Fruit fly (Drosophila melanogaster) whole organism: ENCODE data around the gene Dpm3.
A peak's percentile ranks its signal among the peaks of the same experiment; 100 is the strongest.

Source experiments
- CG8478 ChIP-seq: fragments of >200 bp; optimal IDR thresholded peaks from 2 replicates; lab custom pipeline; 2018; ENCODE audit warnings: inconsistent platforms
- Dll ChIP-seq: fragments of >200 bp; optimal IDR thresholded peaks from 2 replicates; lab custom pipeline; 2017
- EcR ChIP-seq, 2 experiments: fragments of >200 bp; optimal IDR thresholded peaks; 2 replicates each; lab custom pipeline; 2017; ENCODE audit warnings: missing biosample characterization in 2 of 2, missing genetic modification characterization in 2 of 2, missing genetic modification reagents in 2 of 2
- pan ChIP-seq: fragments of >200 bp; optimal IDR thresholded peaks from 2 replicates; lab custom pipeline; 2017
- psq ChIP-seq: fragments of >200 bp; optimal IDR thresholded peaks from 2 replicates; lab custom pipeline; 2017
- usp ChIP-seq: fragments of >200 bp; optimal IDR thresholded peaks from 2 replicates; lab custom pipeline; 2017; ENCODE audit warnings: missing biosample characterization, missing genetic modification characterization, mixed read lengths

The Dpm3 gene

dm6 chr3R:13422178-13422577 is 19.3 kb upstream of the Dpm3 start:
- TF ChIP-seq psq (lab: Kevin White, UChicago) (no peak), usp (GFP tag; lab: Kevin White, UChicago) (no peak), EcR (GFP tag; optimal IDR thresholded peaks at IDR 0.05; lab: Kevin White, UChicago) (no peak), pan (lab: Kevin White, UChicago) (no peak), Dll (lab: Kevin White, UChicago) (no peak), CG8478 (lab: Kevin White, UChicago) (no peak)

DNA sequence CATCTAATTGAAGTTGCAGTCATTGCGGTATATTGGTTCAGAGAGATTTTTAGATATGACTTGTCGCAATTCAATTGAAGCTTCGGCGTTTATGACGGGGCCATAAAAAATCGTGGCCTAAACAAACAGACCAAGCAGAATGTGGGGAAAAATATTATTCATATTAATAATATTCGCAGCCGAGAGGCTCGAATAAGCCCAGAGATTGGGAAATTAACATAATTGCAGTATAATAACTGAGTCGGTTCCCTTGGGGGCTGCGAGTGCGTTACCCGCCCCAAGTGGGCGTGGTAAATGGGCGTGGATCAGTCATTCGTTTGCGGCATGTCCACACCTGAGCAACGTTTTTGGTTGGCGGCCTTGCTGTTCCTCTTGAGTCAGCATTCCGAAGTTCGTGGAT is 17.1 kb upstream of the Dpm3 start, which contains the start of gene Ir87a:
Gene Ir87a (plus strand): TSS at position 301 of the 400 bp plus-strand sequence.
- TF ChIP-seq usp (GFP tag; lab: Kevin White, UChicago) (no peak), Dll (lab: Kevin White, UChicago) (no peak), CG8478 (lab: Kevin White, UChicago) (no peak), pan (lab: Kevin White, UChicago) (no peak), EcR (GFP tag; optimal IDR thresholded peaks at IDR 0.05; lab: Kevin White, UChicago) (no peak), psq (lab: Kevin White, UChicago) (no peak)

DNA sequence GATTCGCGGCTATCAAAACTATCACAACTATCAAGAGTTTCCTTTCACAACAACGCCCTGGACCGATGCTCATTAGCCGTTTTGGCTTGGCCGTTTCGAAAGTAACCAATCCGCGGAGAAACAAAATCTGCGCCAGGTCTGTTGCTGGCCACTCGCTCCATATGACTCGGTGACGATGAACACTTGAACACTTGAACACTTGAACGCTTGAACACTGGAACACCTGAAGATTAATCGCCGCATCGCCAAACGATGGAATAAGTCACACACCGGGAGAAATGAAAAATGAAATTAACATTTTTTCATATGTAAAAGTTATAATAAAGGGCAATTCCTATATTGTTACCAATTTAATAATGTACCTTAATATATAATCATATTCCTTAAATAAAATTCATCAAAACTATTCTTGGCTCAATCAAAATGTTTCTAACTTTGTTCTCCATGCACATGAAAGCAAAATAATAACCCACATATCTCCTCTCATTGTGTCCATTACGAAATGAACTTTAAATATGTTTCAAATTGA is 14.3 kb upstream of the Dpm3 start:
- no peak for TF ChIP-seq EcR (GFP tag; optimal IDR thresholded peaks at IDR 0.05; lab: Kevin White, UChicago)

DNA sequence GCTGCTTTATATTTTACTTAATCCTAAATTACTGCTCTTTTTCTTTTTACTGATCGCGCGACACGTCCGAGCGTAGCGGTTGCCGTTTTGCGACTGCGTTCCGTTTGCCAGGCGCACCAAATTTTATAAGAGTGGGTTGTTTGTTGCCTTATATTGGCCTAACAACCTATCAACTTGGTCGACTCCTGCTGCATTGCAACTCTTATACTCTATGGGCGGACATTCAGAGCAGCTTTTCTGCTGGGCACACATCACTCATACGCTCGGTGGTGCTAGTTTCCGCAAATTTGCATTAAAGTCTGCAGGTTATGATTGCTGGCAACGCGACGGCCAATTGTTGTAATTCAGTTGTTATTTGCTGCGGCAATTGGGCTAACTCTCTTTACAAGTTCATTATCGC is 12.3 kb upstream of the Dpm3 start, which contains the start of gene yellow-e:
Gene yellow-e (minus strand): TSS at position 101 of the 400 bp plus-strand sequence.
- TF ChIP-seq CG8478 (lab: Kevin White, UChicago) (no peak), psq (lab: Kevin White, UChicago) (no peak), EcR (GFP tag; optimal IDR thresholded peaks at IDR 0.05; lab: Kevin White, UChicago) (no peak), pan (lab: Kevin White, UChicago) (no peak), usp (GFP tag; lab: Kevin White, UChicago) (no peak), Dll (lab: Kevin White, UChicago) (no peak)

DNA sequence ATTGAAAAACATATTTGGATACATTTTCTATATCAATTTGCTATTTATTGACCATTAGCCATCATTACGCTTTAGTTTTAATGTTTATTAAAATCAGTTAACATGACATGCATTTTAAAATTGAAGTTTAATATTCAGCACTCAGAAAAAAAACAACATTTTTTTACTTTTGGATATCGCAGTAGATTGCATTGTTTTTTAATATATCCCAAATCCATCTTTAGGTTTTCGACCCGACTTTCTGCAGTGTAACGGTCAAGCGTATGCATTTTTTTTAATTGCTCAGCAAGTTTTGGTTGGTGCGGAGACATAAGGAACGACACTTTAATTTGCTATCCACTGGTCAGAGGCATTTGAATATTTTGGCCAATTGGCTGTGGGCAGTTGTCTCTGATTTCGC is 9.9 kb upstream of the Dpm3 start:
- TF ChIP-seq Dll (lab: Kevin White, UChicago) (no peak), EcR (GFP tag; optimal IDR thresholded peaks at IDR 0.05; lab: Kevin White, UChicago) (no peak), usp (GFP tag; lab: Kevin White, UChicago) (no peak), pan (lab: Kevin White, UChicago) (no peak), psq (lab: Kevin White, UChicago) (no peak)

DNA sequence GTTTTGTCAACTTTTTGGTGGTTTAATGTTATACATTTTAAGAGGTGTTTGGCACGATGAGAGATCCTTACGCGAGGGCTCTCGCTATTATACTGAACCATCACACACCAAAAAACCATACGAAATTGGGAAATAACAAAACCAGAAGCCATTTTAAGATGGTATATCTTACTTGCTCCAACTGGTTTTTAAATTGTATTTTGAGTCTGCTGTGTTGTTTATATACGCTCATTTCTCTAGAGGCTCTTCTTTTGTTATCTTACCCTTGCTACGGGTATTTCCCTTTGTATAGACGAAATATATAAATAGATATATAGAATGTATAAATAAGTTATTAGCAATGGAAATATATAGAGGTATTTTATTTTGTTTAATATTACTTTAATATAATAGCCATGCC is 4.0 kb upstream of the Dpm3 start, which contains the start of gene yellow-e2:
Gene yellow-e2 (minus strand): TSS at position 101 of the 400 bp plus-strand sequence.
- TF ChIP-seq pan (lab: Kevin White, UChicago) (no peak), psq (lab: Kevin White, UChicago) (no peak), EcR (GFP tag; optimal IDR thresholded peaks at IDR 0.05; lab: Kevin White, UChicago) (no peak), usp (GFP tag; lab: Kevin White, UChicago) (no peak), CG8478 (lab: Kevin White, UChicago) (no peak), Dll (lab: Kevin White, UChicago) (no peak)

dm6 chr3R:13404841-13405441 is 2.1 kb upstream of the Dpm3 start, which contains the start of gene yellow-e3:
yellow-e3 (minus strand) TSS chr3R:13404870.
- TF ChIP-seq EcR (GFP tag; optimal IDR thresholded peaks at IDR 0.05; lab: Kevin White, UChicago) (no peak), psq (lab: Kevin White, UChicago) (no peak), Dll (lab: Kevin White, UChicago) (no peak), usp (GFP tag; lab: Kevin White, UChicago) (no peak), CG8478 (lab: Kevin White, UChicago) (no peak), pan (lab: Kevin White, UChicago) (no peak)

dm6 chr3R:13401722-13402296 is 1.0 kb downstream of the Dpm3 start, which contains the start of gene GILT1:
GILT1 (minus strand) TSS chr3R:13401862.
- TF ChIP-seq Dll (lab: Kevin White, UChicago) = no peak
- TF ChIP-seq usp (GFP tag; lab: Kevin White, UChicago) = no peak
- TF ChIP-seq pan (lab: Kevin White, UChicago) = no peak
- TF ChIP-seq CG8478 (lab: Kevin White, UChicago) = no peak
- TF ChIP-seq EcR (GFP tag; optimal IDR thresholded peaks at IDR 0.05; lab: Kevin White, UChicago) = no peak
- no peak for TF ChIP-seq psq (lab: Kevin White, UChicago)

DNA sequence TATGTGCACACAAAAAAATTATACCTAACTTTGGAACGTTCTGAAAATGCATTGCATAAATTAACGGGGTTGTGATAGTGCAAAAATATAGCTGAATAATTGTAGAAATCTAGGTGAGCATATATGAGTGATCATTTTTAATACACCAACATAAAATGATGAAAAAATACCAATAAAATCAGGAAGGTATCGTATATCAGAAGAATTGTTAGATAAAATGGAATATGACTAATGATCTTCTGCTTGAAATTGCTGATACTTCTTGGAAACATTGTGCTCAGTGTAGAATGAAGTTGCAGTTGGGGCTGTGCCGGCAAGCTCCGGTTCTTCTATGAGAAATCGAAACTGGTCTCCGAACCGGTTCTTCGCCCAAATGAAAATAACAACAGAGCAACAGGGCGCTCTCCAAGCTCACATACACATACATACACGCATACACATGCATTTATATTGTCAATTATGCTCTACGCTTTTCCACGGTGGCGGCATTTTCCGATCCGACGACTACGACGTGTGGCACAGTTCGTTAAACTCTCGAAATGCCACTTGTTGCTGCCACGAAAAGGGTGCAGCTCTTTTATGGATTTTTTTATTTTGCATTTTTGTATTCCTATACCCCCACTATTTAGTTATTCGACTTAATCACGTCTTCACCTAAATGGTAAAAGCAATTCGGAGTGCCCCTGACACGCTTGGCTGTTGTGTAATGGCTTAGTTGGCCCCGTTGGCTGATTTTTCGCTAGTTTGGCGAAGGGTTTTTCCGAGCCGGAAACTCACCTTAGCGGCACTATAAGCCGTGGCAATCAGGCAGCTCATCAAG is 1.7 kb downstream of the Dpm3 start:
- TF ChIP-seq psq (lab: Kevin White, UChicago) (no peak), EcR (GFP tag; optimal IDR thresholded peaks at IDR 0.05; lab: Kevin White, UChicago) (peak in 1 of 2 experiments; percentile 75), usp (GFP tag; lab: Kevin White, UChicago) (no peak), Dll (lab: Kevin White, UChicago) (no peak)

DNA sequence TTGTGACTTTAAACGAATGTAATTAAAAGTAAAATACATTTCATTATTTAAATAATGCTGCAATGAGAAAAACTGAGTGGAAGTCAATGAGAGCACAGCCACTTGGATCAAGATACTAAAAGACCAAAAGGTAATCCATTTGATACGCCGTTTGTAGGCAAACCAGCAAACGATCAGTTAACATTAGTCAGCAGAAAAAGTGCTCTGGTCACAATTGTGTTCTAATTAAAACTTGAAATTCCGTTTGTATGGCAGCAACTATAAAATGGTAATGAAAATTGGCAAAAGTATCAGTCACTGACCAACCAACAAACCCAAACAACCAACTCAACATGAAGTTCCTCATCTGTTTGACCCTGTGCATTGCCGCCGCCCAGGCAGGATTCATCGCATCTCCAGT is 5.3 kb downstream of the Dpm3 start, which contains the start of gene CG14377:
Gene CG14377 (plus strand): TSS at position 301 of the 400 bp plus-strand sequence.
- TF ChIP-seq Dll (lab: Kevin White, UChicago) = no peak
- TF ChIP-seq EcR (GFP tag; optimal IDR thresholded peaks at IDR 0.05; lab: Kevin White, UChicago) = no peak
- no peak for TF ChIP-seq CG8478 (lab: Kevin White, UChicago)
- TF ChIP-seq pan (lab: Kevin White, UChicago) = no peak
- no peak for TF ChIP-seq usp (GFP tag; lab: Kevin White, UChicago)
- no peak for TF ChIP-seq psq (lab: Kevin White, UChicago)
